Worm (Caenorhabditis elegans) whole organism, L1 larva: ENCODE results near the gene Y73C8C.12.

Experiments used
- Y116A8C.19 ChIP-seq: sonication (generic microtip); optimal IDR thresholded peaks from 2 replicates; lab custom pipeline; 2016; ENCODE audit warnings: missing compliant biosample characterization, missing genetic modification characterization, borderline replicate concordance
- aha-1 ChIP-seq: fragments of 150-350 bp; optimal IDR thresholded peaks from 2 replicates; lab custom pipeline; 2014; ENCODE audit warnings: missing biosample characterization, missing genetic modification characterization
- alr-1 ChIP-seq: fragments of 200-800 bp; sonication (Bioruptor generic); optimal IDR thresholded peaks from 2 replicates; lab custom pipeline; 2018; ENCODE audit warnings: borderline replicate concordance, mild to moderate bottlenecking, missing genetic modification characterization, missing compliant biosample characterization
- aly-2 ChIP-seq: fragments of 150-350 bp; optimal IDR thresholded peaks from 2 replicates; lab custom pipeline; 2014; ENCODE audit warnings: missing biosample characterization, missing genetic modification characterization
- blmp-1 ChIP-seq: fragments of 150-350 bp; optimal IDR thresholded peaks from 2 replicates; lab custom pipeline; 2014; ENCODE audit warnings: missing biosample characterization, missing genetic modification characterization
- ceh-63 ChIP-seq: fragments of 200-800 bp; sonication (Bioruptor generic); optimal IDR thresholded peaks from 2 replicates; lab custom pipeline; 2018; ENCODE audit warnings: mild to moderate bottlenecking, missing genetic modification characterization, missing compliant biosample characterization
- ceh-8 ChIP-seq: fragments of 200-800 bp; sonication (Bioruptor generic); optimal IDR thresholded peaks from 2 replicates; lab custom pipeline; 2018; ENCODE audit warnings: mild to moderate bottlenecking, missing genetic modification characterization, moderate library complexity, missing compliant biosample characterization
- ceh-82 ChIP-seq, 3 experiments: fragments of 150-350 bp in 1 of 3; sonication (generic microtip) in 2 of 3; optimal IDR thresholded peaks; 2 replicates each; lab custom pipeline; 2014 to 2017; ENCODE audit warnings: missing biosample characterization in 3 of 3, missing genetic modification characterization in 3 of 3
- ceh-88 ChIP-seq: fragments of 200-800 bp; sonication (Bioruptor generic); IDR thresholded peaks from 2 replicates; pipeline ENCODE4 v1.3.6; 2022; ENCODE audit warnings: missing genetic modification characterization, missing compliant biosample characterization
- efl-1 ChIP-seq, 4 experiments: fragments of 150-350 bp; optimal IDR thresholded peaks in 3 of 4; peaks in 1 of 4; 1 replicate in 1 of 4; 2 replicates in 3 of 4; lab custom pipeline; 2014; ENCODE audit warnings: missing biosample characterization in 2 of 4, missing genetic modification characterization in 2 of 4, missing genetic modification reagents in 2 of 4
- efl-3 ChIP-seq: fragments of 200-800 bp; sonication (Bioruptor generic); optimal IDR thresholded peaks from 2 replicates; lab custom pipeline; 2018; ENCODE audit warnings: mild to moderate bottlenecking, missing genetic modification characterization, missing compliant biosample characterization
- egl-27 ChIP-seq, 2 experiments: fragments of 150-350 bp in 1 of 2; sonication (generic microtip); optimal IDR thresholded peaks; 3 replicates each; lab custom pipeline; 2017 to 2018; ENCODE audit warnings: missing biosample characterization in 2 of 2, missing genetic modification characterization in 2 of 2, missing genetic modification reagents in 2 of 2
- elt-2 ChIP-seq: sonication (generic microtip); optimal IDR thresholded peaks from 2 replicates; lab custom pipeline; 2016; ENCODE audit warnings: missing genetic modification characterization, mild to moderate bottlenecking, inconsistent platforms, missing compliant biosample characterization, missing genetic modification reagents
- fkh-8 ChIP-seq: sonication (generic microtip); optimal IDR thresholded peaks from 2 replicates; lab custom pipeline; 2016; ENCODE audit warnings: mild to moderate bottlenecking, missing genetic modification characterization, missing compliant biosample characterization
- hpl-2 ChIP-seq: fragments of 150-350 bp; optimal IDR thresholded peaks from 2 replicates; lab custom pipeline; 2014; ENCODE audit warnings: missing biosample characterization, missing genetic modification reagents, missing genetic modification characterization
- jun-1 ChIP-seq: fragments of 150-350 bp; optimal IDR thresholded peaks from 2 replicates; lab custom pipeline; 2014; ENCODE audit warnings: missing biosample characterization, missing genetic modification reagents, missing genetic modification characterization
- lin-15B ChIP-seq: fragments of 150-350 bp; sonication (generic microtip); optimal IDR thresholded peaks from 3 replicates; lab custom pipeline; 2014; ENCODE audit warnings: missing biosample characterization, missing genetic modification characterization
- lin-35 ChIP-seq, 2 experiments: fragments of 150-350 bp; optimal IDR thresholded peaks; 2 replicates each; lab custom pipeline; 2014; ENCODE audit warnings: missing biosample characterization in 2 of 2, missing genetic modification characterization in 2 of 2, missing genetic modification reagents in 2 of 2
- lin-39 ChIP-seq: fragments of 150-350 bp; optimal IDR thresholded peaks from 2 replicates; lab custom pipeline; 2014; ENCODE audit warnings: missing biosample characterization, missing genetic modification reagents, missing genetic modification characterization
- mef-2 ChIP-seq: fragments of 150-350 bp; optimal IDR thresholded peaks from 2 replicates; lab custom pipeline; 2014; ENCODE audit warnings: missing biosample characterization, missing genetic modification characterization
- nhr-12 ChIP-seq: sonication (generic microtip); optimal IDR thresholded peaks from 2 replicates; lab custom pipeline; 2017; ENCODE audit warnings: missing biosample characterization, missing genetic modification characterization
- nhr-28 ChIP-seq: fragments of 150-350 bp; optimal IDR thresholded peaks from 2 replicates; lab custom pipeline; 2014; ENCODE audit warnings: missing biosample characterization, missing genetic modification characterization
- nhr-71 ChIP-seq: sonication (generic microtip); optimal IDR thresholded peaks from 2 replicates; lab custom pipeline; 2016; ENCODE audit warnings: mild to moderate bottlenecking, missing genetic modification characterization, moderate library complexity, missing compliant biosample characterization
- nhr-76 ChIP-seq: sonication (generic microtip); optimal IDR thresholded peaks from 2 replicates; lab custom pipeline; 2017; ENCODE audit warnings: missing biosample characterization, missing genetic modification characterization
- nhr-84 ChIP-seq: sonication (generic microtip); optimal IDR thresholded peaks from 2 replicates; lab custom pipeline; 2017; ENCODE audit warnings: missing biosample characterization, missing genetic modification characterization
- nhr-85 ChIP-seq: sonication (generic microtip); peaks from one replicate; lab custom pipeline; 2016; ENCODE audit warnings: missing genetic modification characterization, inconsistent platforms, missing compliant biosample characterization
- sox-4 ChIP-seq: sonication (generic microtip); optimal IDR thresholded peaks from 2 replicates; lab custom pipeline; 2016; ENCODE audit warnings: missing genetic modification characterization, missing compliant biosample characterization
- sup-37 ChIP-seq: fragments of 200-800 bp; sonication (Bioruptor generic); optimal IDR thresholded peaks from 2 replicates; lab custom pipeline; 2018; ENCODE audit warnings: mild to moderate bottlenecking, missing genetic modification characterization, missing compliant biosample characterization
- tlp-1 ChIP-seq: fragments of 150-350 bp; optimal IDR thresholded peaks from 2 replicates; lab custom pipeline; 2014; ENCODE audit warnings: missing biosample characterization, missing genetic modification characterization
- unc-30 ChIP-seq: sonication (generic microtip); optimal IDR thresholded peaks from 2 replicates; lab custom pipeline; 2017; ENCODE audit warnings: missing biosample characterization, missing genetic modification characterization
- unc-86 ChIP-seq: sonication (generic microtip); optimal IDR thresholded peaks from 2 replicates; lab custom pipeline; 2016; ENCODE audit warnings: missing genetic modification characterization, missing compliant biosample characterization
- unc-98 ChIP-seq: fragments of 200-800 bp; sonication (Bioruptor generic); IDR thresholded peaks from 2 replicates; pipeline ENCODE4 v1.3.6; 2022; ENCODE audit warnings: missing genetic modification characterization, missing compliant biosample characterization
- xbp-1 ChIP-seq: sonication (generic microtip); optimal IDR thresholded peaks from 2 replicates; lab custom pipeline; 2016; ENCODE audit warnings: missing genetic modification characterization, missing compliant biosample characterization
- zip-4 ChIP-seq: fragments of 200-800 bp; sonication (Bioruptor generic); optimal IDR thresholded peaks from 2 replicates; lab custom pipeline; 2018; ENCODE audit warnings: mild to moderate bottlenecking, missing genetic modification characterization, moderate library complexity, missing compliant biosample characterization
- ztf-11 ChIP-seq, 2 experiments: sonication (generic microtip); optimal IDR thresholded peaks; 2 replicates each; lab custom pipeline; 2016 to 2017; ENCODE audit warnings: missing genetic modification characterization in 2 of 2, missing biosample characterization in 1 of 2, missing compliant biosample characterization in 1 of 2

Y73C8C.12 gene

DNA sequence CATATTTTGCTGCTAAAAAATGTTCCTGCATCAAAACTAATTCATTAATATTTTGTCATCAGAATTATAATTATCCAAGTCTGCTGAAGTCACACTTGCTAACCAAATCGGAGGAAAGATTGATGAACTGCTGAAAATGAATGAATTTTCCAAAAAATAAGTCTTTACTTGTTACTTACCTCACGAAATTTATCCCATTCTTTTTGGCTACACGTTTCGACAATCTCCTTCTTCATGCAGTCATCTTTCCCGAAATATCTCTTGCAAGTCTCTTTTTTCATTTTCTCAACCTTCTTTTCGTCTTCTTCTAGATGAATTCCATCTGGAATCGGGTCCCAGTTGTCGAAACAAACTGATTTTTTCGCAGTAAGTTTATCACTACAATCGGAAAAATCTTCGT is 33.4 kb downstream of the Y73C8C.12 start:
- no peak for TF ChIP-seq fkh-8 (tag; lab: Kevin White, UChicago)
- TF ChIP-seq xbp-1 (tag; lab: Kevin White, UChicago), result no peak
- TF ChIP-seq nhr-12 (tag; lab: Kevin White, UChicago), result no peak
- TF ChIP-seq tlp-1 (tag; lab: Kevin White, UChicago), result no peak
- TF ChIP-seq hpl-2 (GFP tag; lab: Kevin White, UChicago), result no peak
- no peak for TF ChIP-seq unc-98 (GFP tag; lab: Robert Waterston, UW)
- no peak for TF ChIP-seq ceh-63 (GFP tag; lab: Kevin White, UChicago)
- no peak for TF ChIP-seq ztf-11 (tag; optimal IDR thresholded peaks at IDR 0.05; lab: Kevin White, UChicago)
- TF ChIP-seq mef-2 (tag; lab: Kevin White, UChicago), result no peak
- TF ChIP-seq efl-3 (GFP tag; lab: Kevin White, UChicago), result no peak
- TF ChIP-seq aly-2 (tag; lab: Kevin White, UChicago), result no peak
- TF ChIP-seq nhr-76 (tag; lab: Kevin White, UChicago), result no peak
- no peak for TF ChIP-seq alr-1
- no peak for TF ChIP-seq efl-1 (optimal IDR thresholded peaks at IDR 0.05; lab: Kevin White, UChicago)
- no peak for TF ChIP-seq efl-1 (GFP tag; optimal IDR thresholded peaks at IDR 0.05 in 1 of 2; lab: Kevin White, UChicago)
- no peak for TF ChIP-seq Y116A8C.19 (tag; lab: Kevin White, UChicago)
- TF ChIP-seq unc-86 (tag; lab: Kevin White, UChicago), result no peak

- no peak for TF ChIP-seq sup-37 (GFP tag; lab: Kevin White, UChicago)
- TF ChIP-seq efl-1 (optimal IDR thresholded peaks at IDR 0.05; lab: Kevin White, UChicago), result no peak
- peak in 1 of 2 experiments; percentile 29 for TF ChIP-seq efl-1 (GFP tag; optimal IDR thresholded peaks at IDR 0.05 in 1 of 2; lab: Kevin White, UChicago)
- TF ChIP-seq, all 84 proteins: peak for 1
Observed at ce11 chrV:3159252-3159651, 34.2 kb downstream of the Y73C8C.12 start, which contains the start of gene C36C5.12. TSS of gene C36C5.12 (minus strand) at chrV:3159352.

DNA sequence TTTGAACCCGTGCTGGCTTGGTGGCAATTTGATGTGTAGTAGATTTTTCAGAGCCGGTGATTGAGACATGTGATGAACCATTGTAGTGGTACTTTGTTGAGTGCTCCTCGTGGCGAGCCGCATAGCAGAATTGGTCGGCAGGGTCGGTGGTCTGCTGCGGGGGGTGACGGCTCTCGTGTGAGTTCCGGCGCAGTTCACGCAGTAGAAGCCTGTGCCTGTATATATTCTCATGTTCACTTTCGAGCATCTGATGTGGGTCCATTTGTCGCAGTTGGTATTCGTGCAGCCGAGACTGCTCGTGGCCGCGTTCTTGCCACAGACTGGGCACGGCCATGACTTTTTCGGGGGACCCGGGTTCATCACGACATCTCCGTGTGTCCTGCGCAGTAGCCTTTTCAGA is 37.3 kb downstream of the Y73C8C.12 start:
- TF ChIP-seq egl-27 (tag; optimal IDR thresholded peaks at IDR 0.05; lab: Kevin White, UChicago) (no peak), nhr-28 (no peak), elt-2 (tag; lab: Kevin White, UChicago) (no peak), ceh-88 (GFP tag; lab: Robert Waterston, UW) (no peak), ceh-8 (no peak), blmp-1 (tag; lab: Kevin White, UChicago) (no peak), unc-86 (tag; lab: Kevin White, UChicago) (no peak), zip-4 (GFP tag; lab: Kevin White, UChicago) (no peak)
- TF ChIP-seq, all 84 proteins: peak for 0

DNA sequence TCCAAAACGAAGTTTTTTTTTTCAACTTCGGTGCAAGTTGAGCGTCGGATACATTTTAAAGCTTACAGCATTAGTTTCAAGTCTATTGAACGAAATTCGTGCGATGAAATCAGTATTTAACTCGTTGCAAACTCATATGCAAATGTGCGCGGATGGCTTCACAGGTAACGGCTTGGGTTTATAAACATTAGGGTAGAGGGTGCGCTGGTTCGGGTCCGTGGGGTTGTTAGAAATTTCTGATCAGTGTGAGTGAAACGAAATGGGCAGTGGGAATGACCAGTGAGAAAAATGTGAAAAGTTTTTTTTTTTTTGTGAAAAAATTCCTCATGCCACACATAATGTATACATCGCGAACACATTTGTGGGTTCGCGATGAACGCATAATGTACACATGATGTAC is 38.1 kb downstream of the Y73C8C.12 start:
- TF ChIP-seq aha-1 (tag; lab: Kevin White, UChicago), result no peak
- no peak for TF ChIP-seq unc-86 (tag; lab: Kevin White, UChicago)
- TF ChIP-seq ceh-8, result no peak
- TF ChIP-seq jun-1, result no peak
- no peak for TF ChIP-seq lin-15B (tag; lab: Kevin White, UChicago)
- TF ChIP-seq sox-4, result no peak
- TF ChIP-seq ceh-82 (tag; optimal IDR thresholded peaks at IDR 0.05; lab: Kevin White, UChicago), result no peak
- no peak for TF ChIP-seq nhr-84 (tag; lab: Kevin White, UChicago)

- TF ChIP-seq lin-35 (GFP tag; optimal IDR thresholded peaks at IDR 0.05; lab: Kevin White, UChicago) (no peak), nhr-12 (tag; lab: Kevin White, UChicago) (no peak), blmp-1 (tag; lab: Kevin White, UChicago) (no peak), nhr-28 (no peak), nhr-85 (tag; lab: Kevin White, UChicago) (no peak), nhr-71 (tag; lab: Kevin White, UChicago) (no peak), unc-98 (GFP tag; lab: Robert Waterston, UW) (no peak), unc-30 (no peak), lin-39 (tag; lab: Kevin White, UChicago) (no peak), ztf-11 (tag; optimal IDR thresholded peaks at IDR 0.05; lab: Kevin White, UChicago) (no peak), aly-2 (tag; lab: Kevin White, UChicago) (no peak)
Observed at ce11 chrV:3165438-3165837, 40.4 kb downstream of the Y73C8C.12 start, which contains the start of gene C36C5.14. TSS of gene C36C5.14 (minus strand) at chrV:3165538.
